Fruit fly (Drosophila melanogaster) whole organism, embryonic: ENCODE measurements around the gene Or88a.

ENCODE experiments used
- Aef1 ChIP-seq: fragments of 200-800 bp; sonication (Bioruptor generic); IDR thresholded peaks from 3 replicates; pipeline ENCODE4 v1.3.6; 2022; ENCODE audit warnings: missing biosample characterization, missing genetic modification characterization
- CG10209 ChIP-seq: fragments of 200-800 bp; sonication (Bioruptor generic); optimal IDR thresholded peaks from 3 replicates; lab custom pipeline; 2017; ENCODE audit warnings: missing biosample characterization, mild to moderate bottlenecking, missing genetic modification characterization, missing genetic modification reagents
- CG11398 ChIP-seq: fragments of 200-800 bp; sonication (Bioruptor generic); optimal IDR thresholded peaks from 2 replicates; lab custom pipeline; 2016; ENCODE audit warnings: missing biosample characterization, missing genetic modification characterization
- CG12104 ChIP-seq: fragments of 200-800 bp; sonication (Bioruptor generic); optimal IDR thresholded peaks from 3 replicates; lab custom pipeline; 2016; ENCODE audit warnings: missing biosample characterization, missing genetic modification characterization
- CG12659 ChIP-seq: fragments of 200-800 bp; sonication (Bioruptor generic); optimal IDR thresholded peaks from 3 replicates; lab custom pipeline; 2017; ENCODE audit warnings: mild to moderate bottlenecking, missing biosample characterization, missing genetic modification reagents, missing genetic modification characterization
- CG13123 ChIP-seq: fragments of 200-800 bp; sonication (Bioruptor generic); optimal IDR thresholded peaks from 2 replicates; lab custom pipeline; 2016; ENCODE audit warnings: missing biosample characterization, missing genetic modification characterization
- CG13296 ChIP-seq: fragments of 200-800 bp; sonication (Bioruptor generic); optimal IDR thresholded peaks from 3 replicates; lab custom pipeline; 2018; ENCODE audit warnings: missing biosample characterization, mild to moderate bottlenecking, missing genetic modification characterization
- CG13775 ChIP-seq: fragments of 200-800 bp; sonication (Bioruptor generic); optimal IDR thresholded peaks from 3 replicates; lab custom pipeline; 2017; ENCODE audit warnings: missing biosample characterization, mild to moderate bottlenecking, missing genetic modification characterization
- CG13894 ChIP-seq: fragments of 200-800 bp; sonication (Bioruptor generic); optimal IDR thresholded peaks from 3 replicates; lab custom pipeline; 2018; ENCODE audit warnings: missing biosample characterization, mild to moderate bottlenecking, missing genetic modification characterization, moderate library complexity
- CG14050 ChIP-seq: fragments of 200-800 bp; sonication (Bioruptor generic); IDR thresholded peaks from 3 replicates; pipeline ENCODE4 v1.3.6; 2022; ENCODE audit warnings: missing biosample characterization, missing genetic modification characterization
- CG18764 ChIP-seq: fragments of 200-800 bp; sonication (Bioruptor generic); optimal IDR thresholded peaks from 3 replicates; lab custom pipeline; 2016; ENCODE audit warnings: missing biosample characterization, missing genetic modification characterization
- CG32772 ChIP-seq: fragments of 200-800 bp; sonication (Bioruptor generic); IDR thresholded peaks from 2 replicates; pipeline ENCODE4 v1.3.6; 2022; ENCODE audit warnings: missing biosample characterization, missing genetic modification characterization
- CG3995 ChIP-seq: fragments of 200-800 bp; sonication (Bioruptor generic); optimal IDR thresholded peaks from 3 replicates; lab custom pipeline; 2016; ENCODE audit warnings: missing biosample characterization, missing genetic modification characterization
- CG4404 ChIP-seq: fragments of 200-800 bp; sonication (Bioruptor generic); IDR thresholded peaks from 2 replicates; pipeline ENCODE4 v1.3.6; 2022; ENCODE audit warnings: missing biosample characterization, missing genetic modification characterization
- Camta ChIP-seq: fragments of 200-800 bp; sonication (Bioruptor generic); optimal IDR thresholded peaks from 2 replicates; lab custom pipeline; 2016; ENCODE audit warnings: missing biosample characterization, missing genetic modification characterization
- Chrac-16 ChIP-seq: fragments of 200-800 bp; sonication (Bioruptor generic); optimal IDR thresholded peaks from 3 replicates; lab custom pipeline; 2016; ENCODE audit warnings: missing biosample characterization, missing genetic modification characterization
- D ChIP-seq, 2 experiments: fragments of 200-800 bp in 1 of 2; fragments of >200 bp in 1 of 2; sonication (Bioruptor generic) in 1 of 2; optimal IDR thresholded peaks; 2 replicates in 1 of 2; 3 replicates in 1 of 2; lab custom pipeline; 2017; ENCODE audit warnings: mild to moderate bottlenecking in 1 of 2, missing biosample characterization in 1 of 2, missing genetic modification characterization in 1 of 2, missing genetic modification reagents in 1 of 2
- E2f1 ChIP-seq: fragments of 200-800 bp; sonication (Bioruptor generic); IDR thresholded peaks from 2 replicates; pipeline ENCODE4 v1.3.6; 2022; ENCODE audit warnings: missing biosample characterization, missing genetic modification characterization
- Eip74EF ChIP-seq, 2 experiments: fragments of 200-800 bp in 1 of 2; fragments of >200 bp in 1 of 2; sonication (Bioruptor generic) in 1 of 2; optimal IDR thresholded peaks; 2 replicates each; lab custom pipeline; 2017 to 2019; ENCODE audit warnings: missing biosample characterization in 2 of 2, missing genetic modification characterization in 2 of 2, mild to moderate bottlenecking in 1 of 2, moderate library complexity in 1 of 2
- Elba2 ChIP-seq: fragments of 200-800 bp; sonication (Bioruptor generic); optimal IDR thresholded peaks from 3 replicates; lab custom pipeline; 2016; ENCODE audit warnings: missing biosample characterization, missing genetic modification characterization
- Ets97D ChIP-seq: fragments of 200-800 bp; sonication (Bioruptor generic); optimal IDR thresholded peaks from 3 replicates; lab custom pipeline; 2016; ENCODE audit warnings: missing biosample characterization, missing genetic modification characterization
- HmgZ ChIP-seq: fragments of 200-800 bp; sonication (Bioruptor generic); optimal IDR thresholded peaks from 2 replicates; lab custom pipeline; 2018; ENCODE audit warnings: missing biosample characterization, mild to moderate bottlenecking, missing genetic modification characterization
- Hmr ChIP-seq: fragments of 200-800 bp; sonication (Bioruptor generic); optimal IDR thresholded peaks from 3 replicates; lab custom pipeline; 2017; ENCODE audit warnings: mild to moderate bottlenecking, missing biosample characterization, missing genetic modification reagents, missing genetic modification characterization
- Hr78 ChIP-seq, 2 experiments: fragments of 200-800 bp in 1 of 2; fragments of >200 bp in 1 of 2; sonication (Bioruptor generic) in 1 of 2; optimal IDR thresholded peaks; 2 replicates each; lab custom pipeline; 2017 to 2019; ENCODE audit warnings: missing biosample characterization in 2 of 2, missing genetic modification characterization in 2 of 2, mild to moderate bottlenecking in 1 of 2, moderate library complexity in 1 of 2
- Ssrp ChIP-seq: fragments of 200-800 bp; sonication (Bioruptor generic); optimal IDR thresholded peaks from 2 replicates; lab custom pipeline; 2018; ENCODE audit warnings: missing biosample characterization, mild to moderate bottlenecking, missing genetic modification characterization, moderate library complexity
- Taf1 ChIP-seq: fragments of 200-800 bp; sonication (Bioruptor generic); IDR thresholded peaks from 2 replicates; pipeline ENCODE4 v1.3.6; 2022; ENCODE audit warnings: missing biosample characterization, missing genetic modification characterization
- abd-A ChIP-seq: fragments of 200-800 bp; sonication (Bioruptor generic); optimal IDR thresholded peaks from 3 replicates; lab custom pipeline; 2019; ENCODE audit warnings: missing biosample characterization, mild to moderate bottlenecking, missing genetic modification characterization, moderate library complexity
- cad ChIP-seq: fragments of >200 bp; optimal IDR thresholded peaks from 2 replicates; lab custom pipeline; 2017; ENCODE audit warnings: missing biosample characterization, missing genetic modification characterization
- caup ChIP-seq: fragments of 200-800 bp; sonication (Bioruptor generic); optimal IDR thresholded peaks from 3 replicates; lab custom pipeline; 2017; ENCODE audit warnings: missing biosample characterization, mild to moderate bottlenecking, missing genetic modification characterization, moderate library complexity; ENCODE audit not compliant: severe bottlenecking
- corto ChIP-seq: fragments of 200-800 bp; sonication (Bioruptor generic); optimal IDR thresholded peaks from 2 replicates; lab custom pipeline; 2016; ENCODE audit warnings: missing biosample characterization, mild to moderate bottlenecking, missing genetic modification characterization, moderate library complexity
- crp ChIP-seq, 2 experiments: fragments of 200-800 bp; sonication (Bioruptor generic); optimal IDR thresholded peaks; 2 replicates in 1 of 2; 3 replicates in 1 of 2; lab custom pipeline; 2017; ENCODE audit warnings: missing biosample characterization in 2 of 2, missing genetic modification characterization in 2 of 2, mild to moderate bottlenecking in 1 of 2, moderate library complexity in 1 of 2
- da ChIP-seq: fragments of 200-800 bp; sonication (Bioruptor generic); optimal IDR thresholded peaks from 2 replicates; lab custom pipeline; 2016; ENCODE audit warnings: missing biosample characterization, missing genetic modification characterization
- danr ChIP-seq: fragments of 200-800 bp; sonication (Bioruptor generic); IDR thresholded peaks from 2 replicates; pipeline ENCODE4 v1.3.6; 2022; ENCODE audit warnings: missing biosample characterization, missing genetic modification characterization
- dm ChIP-seq: fragments of 200-800 bp; sonication (Bioruptor generic); optimal IDR thresholded peaks from 3 replicates; lab custom pipeline; 2016; ENCODE audit warnings: missing biosample characterization, missing genetic modification characterization
- dmrt99B ChIP-seq: fragments of 200-800 bp; sonication (Bioruptor generic); optimal IDR thresholded peaks from 2 replicates; lab custom pipeline; 2018; ENCODE audit warnings: missing biosample characterization, mild to moderate bottlenecking, missing genetic modification characterization, moderate library complexity
- dysf ChIP-seq: fragments of 200-800 bp; sonication (Bioruptor generic); IDR thresholded peaks from 3 replicates; pipeline ENCODE4 v1.3.6; 2022; ENCODE audit warnings: missing biosample characterization, missing genetic modification characterization
- emc ChIP-seq: fragments of 200-800 bp; sonication (Bioruptor generic); optimal IDR thresholded peaks from 2 replicates; lab custom pipeline; 2016; ENCODE audit warnings: missing biosample characterization, missing genetic modification characterization
- fu2 ChIP-seq: fragments of 200-800 bp; sonication (Bioruptor generic); optimal IDR thresholded peaks from 2 replicates; lab custom pipeline; 2016; ENCODE audit warnings: missing biosample characterization, missing genetic modification characterization
- hth ChIP-seq: fragments of >200 bp; optimal IDR thresholded peaks from 2 replicates; lab custom pipeline; 2017; ENCODE audit warnings: inconsistent platforms
- ind ChIP-seq: fragments of 200-800 bp; sonication (Bioruptor generic); optimal IDR thresholded peaks from 3 replicates; lab custom pipeline; 2016; ENCODE audit warnings: missing biosample characterization, missing genetic modification characterization
- kay ChIP-seq: fragments of 200-800 bp; sonication (Bioruptor generic); optimal IDR thresholded peaks from 2 replicates; lab custom pipeline; 2016; ENCODE audit warnings: missing biosample characterization, missing genetic modification characterization
- pum ChIP-seq: fragments of 200-800 bp; sonication (Bioruptor generic); optimal IDR thresholded peaks from 2 replicates; lab custom pipeline; 2016; ENCODE audit warnings: missing biosample characterization, missing genetic modification characterization
- repo ChIP-seq: fragments of 200-800 bp; sonication (Bioruptor generic); optimal IDR thresholded peaks from 2 replicates; lab custom pipeline; 2016; ENCODE audit warnings: missing biosample characterization, missing genetic modification characterization
- sc ChIP-seq, 3 experiments: fragments of >200 bp in 2 of 3; fragments of 200-800 bp in 1 of 3; sonication (Bioruptor generic) in 1 of 3; optimal IDR thresholded peaks; 2 replicates in 2 of 3; 3 replicates in 1 of 3; lab custom pipeline; 2017; ENCODE audit warnings: mild to moderate bottlenecking in 1 of 3, missing biosample characterization in 1 of 3, missing genetic modification characterization in 1 of 3, missing genetic modification reagents in 1 of 3
- seq ChIP-seq: fragments of 200-800 bp; sonication (Bioruptor generic); IDR thresholded peaks from 2 replicates; pipeline ENCODE4 v1.3.6; 2022; ENCODE audit warnings: missing biosample characterization, missing genetic modification characterization
- so ChIP-seq: fragments of 200-800 bp; sonication (Bioruptor generic); IDR thresholded peaks from 3 replicates; pipeline ENCODE4 v1.3.6; 2022; ENCODE audit warnings: missing biosample characterization, missing genetic modification characterization
- stc ChIP-seq: fragments of 200-800 bp; sonication (Bioruptor generic); IDR thresholded peaks from 2 replicates; pipeline ENCODE4 v1.3.6; 2022; ENCODE audit warnings: missing biosample characterization, missing genetic modification characterization
- sug ChIP-seq: fragments of 200-800 bp; optimal IDR thresholded peaks from 2 replicates; lab custom pipeline; 2019; ENCODE audit warnings: missing biosample characterization, mild to moderate bottlenecking, missing genetic modification characterization, moderate library complexity
- wdn ChIP-seq: fragments of 200-800 bp; sonication (Bioruptor generic); IDR thresholded peaks from 2 replicates; pipeline ENCODE4 v1.3.6; 2022; ENCODE audit warnings: missing biosample characterization, missing genetic modification characterization

Or88a gene

dm6 chr3R:14122347-14122812 is 13.1 kb downstream of the Or88a start, which contains the start of the genes Abi and twf (continued):
- no peak for TF ChIP-seq D (optimal IDR thresholded peaks at IDR 0.05; lab: Kevin White, UChicago)
- TF ChIP-seq D (GFP tag; optimal IDR thresholded peaks at IDR 0.05; lab: Kevin White, UChicago) = peak; percentile 34
- peak in 1 of 2 experiments; percentile 56 for TF ChIP-seq crp (GFP tag; optimal IDR thresholded peaks at IDR 0.05; lab: Kevin White, UChicago)
- TF ChIP-seq CG12659 (GFP tag; lab: Kevin White, UChicago) = peak; percentile 80
- TF ChIP-seq Hr78 (GFP tag; optimal IDR thresholded peaks at IDR 0.05; lab: Kevin White, UChicago) = no peak
- TF ChIP-seq so (GFP tag; lab: Robert Waterston, UW) = no peak
- TF ChIP-seq emc (GFP tag; lab: Kevin White, UChicago) = peak; percentile 20
- peak; percentile 56 for TF ChIP-seq Ssrp (tag; lab: Kevin White, UChicago)
- TF ChIP-seq Hmr (GFP tag; lab: Kevin White, UChicago) = peak; percentile 67
- peak; percentile 42; the same call in 1 of the 2 replicates for TF ChIP-seq Taf1 (GFP tag; lab: Robert Waterston, UW)
- peak; percentile 99 for TF ChIP-seq Elba2 (GFP tag; lab: Kevin White, UChicago)
- TF ChIP-seq CG13296 (GFP tag; lab: Kevin White, UChicago) = peak; percentile 23
- peak; percentile 40 for TF ChIP-seq da (GFP tag; lab: Kevin White, UChicago)
- peak; percentile 54 for TF ChIP-seq CG13894
- TF ChIP-seq fu2 = peak; percentile 74
- peak; percentile 68 for TF ChIP-seq caup (GFP tag; lab: Kevin White, UChicago)
- TF ChIP-seq danr (GFP tag; lab: Robert Waterston, UW) = no peak
- TF ChIP-seq CG4404 (GFP tag; lab: Robert Waterston, UW) = peak; percentile 52; the same call in 1 of the 2 replicates
- TF ChIP-seq CG10209 = peak; percentile 68
- peak; percentile 45; the same call in 1 of the 2 replicates for TF ChIP-seq E2f1 (GFP tag; lab: Robert Waterston, UW)
- TF ChIP-seq Camta (GFP tag; lab: Kevin White, UChicago) = peak; percentile 64
- TF ChIP-seq HmgZ (tag; lab: Kevin White, UChicago) = peak; percentile 66
- peak in 1 of 2 experiments; percentile 9 for TF ChIP-seq Eip74EF (GFP tag; optimal IDR thresholded peaks at IDR 0.05; lab: Kevin White, UChicago)
- peak; percentile 63 for TF ChIP-seq Ets97D (GFP tag; lab: Kevin White, UChicago)
- TF ChIP-seq CG3995 (GFP tag; lab: Kevin White, UChicago) = peak; percentile 61
- TF ChIP-seq pum (GFP tag; lab: Kevin White, UChicago) = peak; percentile 45
- no peak for TF ChIP-seq repo (GFP tag; lab: Kevin White, UChicago)
- peak; percentile 39 for TF ChIP-seq CG32772 (GFP tag; lab: Robert Waterston, UW)
- TF ChIP-seq Chrac-16 (GFP tag; lab: Kevin White, UChicago) = peak; percentile 77
- no peak for TF ChIP-seq seq (GFP tag; lab: Robert Waterston, UW)
- no peak for TF ChIP-seq sug (tag; lab: Kevin White, UChicago)
- peak; percentile 74 for TF ChIP-seq CG13775 (GFP tag; lab: Kevin White, UChicago)
- TF ChIP-seq sc (optimal IDR thresholded peaks at IDR 0.05; lab: Kevin White, UChicago) = no peak
- peak; percentile 28 for TF ChIP-seq sc (GFP tag; optimal IDR thresholded peaks at IDR 0.05; lab: Kevin White, UChicago)
- peak; percentile 54 for TF ChIP-seq CG12104
- peak; percentile 17 for TF ChIP-seq dm
- peak; percentile 49 for TF ChIP-seq dmrt99B (tag; lab: Kevin White, UChicago)
- TF ChIP-seq Aef1 (GFP tag; lab: Robert Waterston, UW) = peak; percentile 68
- peak; percentile 60; the same call in 2 of the 3 replicates for TF ChIP-seq dysf (GFP tag; lab: Robert Waterston, UW)
- peak; percentile 51 for TF ChIP-seq CG18764 (GFP tag; lab: Kevin White, UChicago)
- TF ChIP-seq wdn = peak; percentile 32; the same call in 1 of the 2 replicates
- TF ChIP-seq hth (lab: Kevin White, UChicago) = no peak
- no peak for TF ChIP-seq cad (GFP tag; lab: Kevin White, UChicago)
- TF ChIP-seq stc (GFP tag; lab: Robert Waterston, UW) = peak; percentile 60; the same call in 1 of the 2 replicates
- TF ChIP-seq CG11398 = no peak
- peak; percentile 75 for TF ChIP-seq CG13123
- TF ChIP-seq ind = peak; percentile 74
- no peak for TF ChIP-seq corto
- TF ChIP-seq abd-A (tag; lab: Kevin White, UChicago) = no peak
- TF ChIP-seq CG14050 (GFP tag; lab: Robert Waterston, UW) = peak; percentile 40; the same call in 1 of the 3 replicates
- peak; percentile 85 for TF ChIP-seq kay (GFP tag; lab: Kevin White, UChicago)
